Fruit fly (Drosophila melanogaster): ENCODE measurements around the gene barr.

Gene barr

DNA sequence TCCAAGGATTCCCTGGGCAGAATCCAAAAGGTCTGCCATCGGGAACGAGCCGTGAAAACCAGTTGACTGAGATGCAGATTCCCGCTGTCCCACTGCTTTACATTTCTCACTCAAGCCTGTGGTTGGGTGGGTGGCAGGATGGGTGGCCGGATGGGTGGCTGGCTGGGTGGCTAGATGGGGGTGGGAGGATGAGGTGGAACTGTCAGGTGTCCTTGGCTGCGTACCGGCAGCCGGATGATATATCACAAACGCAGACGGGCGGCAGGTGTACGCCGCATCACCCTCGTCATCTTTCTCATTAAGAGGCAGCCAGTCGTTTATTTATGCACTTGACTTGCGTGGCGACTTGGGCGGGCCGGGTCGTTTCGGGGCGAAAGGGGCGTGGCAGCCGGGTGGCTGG, 41.1 kb downstream of the barr start:
- TF ChIP-seq esn (GFP tag; optimal IDR thresholded peaks at IDR 0.05): no peak
- TF ChIP-seq Ets96B (tag; optimal IDR thresholded peaks at IDR 0.05): no peak
- TF ChIP-seq net (GFP tag; optimal IDR thresholded peaks at IDR 0.05): no peak
- TF ChIP-seq fd59A (GFP tag; optimal IDR thresholded peaks at IDR 0.05): no peak

DNA sequence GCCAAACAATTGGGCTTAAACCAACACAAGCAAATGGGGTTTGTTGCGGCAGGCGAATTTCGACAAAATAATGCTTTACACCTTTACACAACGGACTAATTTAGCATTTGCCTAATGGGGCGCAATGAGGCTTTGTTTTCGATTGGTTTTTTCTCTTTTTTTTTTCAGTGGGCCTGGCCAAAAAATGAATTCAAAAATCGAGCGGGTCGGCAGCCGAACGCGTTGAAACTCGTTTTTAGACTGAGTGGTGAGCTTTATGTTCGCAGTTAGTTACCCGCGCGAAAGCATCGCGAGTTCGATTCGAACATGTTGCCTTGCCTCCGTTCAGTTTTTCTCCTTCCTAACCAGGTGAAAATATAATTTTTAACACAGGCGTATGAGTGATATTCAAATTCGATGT, 44.1 kb downstream of the barr start, which contains the start of gene CG43861:
Gene CG43861 (minus strand): TSS at position 228 of the 400 bp plus-strand sequence.
- peak; percentile 21 for TF ChIP-seq net (GFP tag; optimal IDR thresholded peaks at IDR 0.05)
- no peak for TF ChIP-seq Eip75B (GFP tag; optimal IDR thresholded peaks at IDR 0.05)
- peak; percentile 5 for TF ChIP-seq CG3032 (tag; optimal IDR thresholded peaks at IDR 0.05)
- TF ChIP-seq lz (GFP tag; optimal IDR thresholded peaks at IDR 0.05): peak; percentile 10
- TF ChIP-seq Met (GFP tag; optimal IDR thresholded peaks at IDR 0.05): peak; percentile 17
- TF ChIP-seq Gug (GFP tag; IDR thresholded peaks at IDR 0.05): no peak; the same call in 1 of the 2 replicates
- peak; percentile 42 for TF ChIP-seq esn (GFP tag; optimal IDR thresholded peaks at IDR 0.05)
- no peak for TF ChIP-seq fd59A (GFP tag; optimal IDR thresholded peaks at IDR 0.05)
- TF ChIP-seq CG10631 (GFP tag; optimal IDR thresholded peaks at IDR 0.05): no peak
- peak; percentile 1 for TF ChIP-seq CG6808 (GFP tag; optimal IDR thresholded peaks at IDR 0.05)
- TF ChIP-seq dac (GFP tag; optimal IDR thresholded peaks at IDR 0.05): peak; percentile 28
- peak; percentile 39 for TF ChIP-seq CG6276 (GFP tag; optimal IDR thresholded peaks at IDR 0.05)
- TF ChIP-seq CG31627 (GFP tag; optimal IDR thresholded peaks at IDR 0.05): peak; percentile 18
- peak; percentile 30 for TF ChIP-seq Sox102F (GFP tag; optimal IDR thresholded peaks at IDR 0.05)
- peak; percentile 0 for TF ChIP-seq Sox14 (GFP tag; optimal IDR thresholded peaks at IDR 0.05)
- TF ChIP-seq achi (GFP tag; optimal IDR thresholded peaks at IDR 0.05): no peak
- peak; percentile 36; the same call in 1 of the 3 replicates for TF ChIP-seq eg (GFP tag; IDR thresholded peaks at IDR 0.05)
- TF ChIP-seq Sox15 (GFP tag; optimal IDR thresholded peaks at IDR 0.05): no peak
- TF ChIP-seq pdm3 (GFP tag; optimal IDR thresholded peaks at IDR 0.05): peak; percentile 9
- TF ChIP-seq svp (GFP tag): no peak
- no peak for TF ChIP-seq CG11294 (GFP tag; IDR thresholded peaks at IDR 0.05)
- TF ChIP-seq CG3919 (GFP tag; optimal IDR thresholded peaks at IDR 0.05): no peak
- no peak for TF ChIP-seq CG10669 (GFP tag; optimal IDR thresholded peaks at IDR 0.05)
- peak; percentile 35 for TF ChIP-seq Eip78C (GFP tag)
- TF ChIP-seq CG32006 (GFP tag; optimal IDR thresholded peaks at IDR 0.05): peak; percentile 53
- no peak for TF ChIP-seq CG16779 (tag; optimal IDR thresholded peaks at IDR 0.05)
- peak; percentile 8 for TF ChIP-seq CG4318 (GFP tag; optimal IDR thresholded peaks at IDR 0.05)
- TF ChIP-seq CG8319 (GFP tag; optimal IDR thresholded peaks at IDR 0.05): no peak
- peak; percentile 43 for TF ChIP-seq CG15336 (GFP tag; IDR thresholded peaks at IDR 0.05)
- TF ChIP-seq Lpt (GFP tag; optimal IDR thresholded peaks at IDR 0.05): no peak
- TF ChIP-seq Blimp-1 (GFP tag; optimal IDR thresholded peaks at IDR 0.05): no peak

DNA sequence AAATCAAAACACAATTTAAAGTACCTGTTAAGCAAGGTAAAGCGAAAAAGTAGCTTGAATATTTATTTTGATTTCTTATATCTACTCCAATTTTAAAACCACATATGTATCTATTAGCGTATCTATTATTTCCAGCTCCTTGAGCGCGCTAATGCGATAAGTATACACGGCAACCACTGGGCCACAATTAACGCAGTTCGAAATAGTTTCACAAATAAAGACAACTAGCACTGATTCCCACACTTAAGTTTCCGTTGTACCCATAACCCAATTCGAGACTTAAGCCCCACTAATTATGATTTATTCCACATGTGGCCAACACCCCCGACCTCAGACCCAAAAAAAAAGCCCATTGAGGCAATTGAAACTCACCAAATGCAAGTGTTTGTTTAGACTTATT, 44.7 kb downstream of the barr start:
- TF ChIP-seq Hr38 (GFP tag; optimal IDR thresholded peaks at IDR 0.05): no peak
- no peak for TF ChIP-seq net (GFP tag; optimal IDR thresholded peaks at IDR 0.05)
- TF ChIP-seq CG11762 (GFP tag; optimal IDR thresholded peaks at IDR 0.05; ENCODE audit: insufficient read depth): no peak
- TF ChIP-seq Eip93F (GFP tag; optimal IDR thresholded peaks at IDR 0.05): no peak
- peak; percentile 53 for TF ChIP-seq fkh (GFP tag; optimal IDR thresholded peaks at IDR 0.05)
- no peak for TF ChIP-seq Met (GFP tag; optimal IDR thresholded peaks at IDR 0.05)
- no peak for TF ChIP-seq CG11294 (GFP tag; IDR thresholded peaks at IDR 0.05)
- no peak for TF ChIP-seq CG6163 (GFP tag; IDR thresholded peaks at IDR 0.05)
